Fruit fly (Drosophila melanogaster): ENCODE results near the gene CG5151.

DNA sequence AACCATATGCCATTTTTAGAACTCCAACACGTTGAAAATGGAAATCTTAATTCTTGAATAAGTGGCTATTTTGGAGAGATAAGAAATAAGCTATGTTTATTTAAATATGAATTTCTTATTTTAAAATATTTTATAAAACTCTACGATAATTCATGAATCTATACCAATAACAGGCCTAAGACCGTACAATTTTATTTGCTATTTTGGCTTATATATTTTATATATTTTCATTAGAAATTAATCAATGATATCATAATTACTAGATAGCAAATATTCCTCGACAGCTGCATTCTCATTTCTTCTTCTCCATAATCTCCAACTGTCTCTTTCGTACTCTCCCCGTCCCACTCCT is 47.4 kb upstream of the CG5151 start:
- TF ChIP-seq CG14655 (GFP tag; optimal IDR thresholded peaks at IDR 0.05): peak; percentile 21
- no peak for TF ChIP-seq CG13204 (GFP tag; optimal IDR thresholded peaks at IDR 0.05)
- TF ChIP-seq CG9948 (tag; optimal IDR thresholded peaks at IDR 0.05): peak; percentile 42
- peak; percentile 77 for TF ChIP-seq CG8159 (tag; optimal IDR thresholded peaks at IDR 0.05)
- peak; percentile 68 for TF ChIP-seq CG15710 (tag; optimal IDR thresholded peaks at IDR 0.05)
